Fruit fly (Drosophila melanogaster) whole organism, prepupa: ENCODE data around the gene Nup98-96.
A peak's percentile ranks its signal among the peaks of the same experiment; 100 is the strongest.

Source experiments
- Blimp-1 ChIP-seq: fragments of 200-800 bp; sonication (Bioruptor generic); optimal IDR thresholded peaks from 3 replicates; lab custom pipeline; 2017; ENCODE audit warnings: missing biosample characterization, missing genetic modification characterization, mild to moderate bottlenecking, moderate library complexity, missing genetic modification reagents
- CG10631 ChIP-seq: fragments of 200-800 bp; sonication (Bioruptor generic); optimal IDR thresholded peaks from 2 replicates; lab custom pipeline; 2016; ENCODE audit warnings: missing biosample characterization, missing genetic modification characterization
- CG10669 ChIP-seq: fragments of 200-800 bp; sonication (Bioruptor generic); optimal IDR thresholded peaks from 3 replicates; lab custom pipeline; 2018; ENCODE audit warnings: missing biosample characterization, mild to moderate bottlenecking, missing genetic modification characterization, moderate library complexity
- CG11294 ChIP-seq: fragments of 200-800 bp; sonication (Bioruptor generic); IDR thresholded peaks from 2 replicates; pipeline ENCODE4 v1.3.6; 2022; ENCODE audit warnings: missing biosample characterization, missing genetic modification characterization
- CG11762 ChIP-seq: fragments of 200-800 bp; sonication (Bioruptor generic); optimal IDR thresholded peaks from 3 replicates; lab custom pipeline; 2016; ENCODE audit warnings: missing biosample characterization, missing genetic modification characterization; ENCODE audit not compliant: insufficient read depth
- CG11902 ChIP-seq: fragments of 200-800 bp; sonication (Bioruptor generic); optimal IDR thresholded peaks from 3 replicates; lab custom pipeline; 2016; ENCODE audit warnings: missing biosample characterization, missing genetic modification characterization
- CG15336 ChIP-seq: fragments of 200-800 bp; sonication (Bioruptor generic); IDR thresholded peaks from 2 replicates; pipeline ENCODE4 v1.3.6; 2022; ENCODE audit warnings: missing biosample characterization, missing genetic modification characterization
- CG3032 ChIP-seq: fragments of 200-800 bp; optimal IDR thresholded peaks from 2 replicates; lab custom pipeline; 2019; ENCODE audit warnings: missing biosample characterization, mild to moderate bottlenecking, missing genetic modification characterization, moderate library complexity
- CG31627 ChIP-seq: fragments of 200-800 bp; sonication (Bioruptor generic); optimal IDR thresholded peaks from 3 replicates; lab custom pipeline; 2016; ENCODE audit warnings: missing biosample characterization, missing genetic modification characterization
- CG3919 ChIP-seq: fragments of 200-800 bp; sonication (Bioruptor generic); optimal IDR thresholded peaks from 3 replicates; lab custom pipeline; 2016; ENCODE audit warnings: missing biosample characterization, missing genetic modification characterization
- CG6276 ChIP-seq: fragments of 200-800 bp; sonication (Bioruptor generic); optimal IDR thresholded peaks from 2 replicates; lab custom pipeline; 2017; ENCODE audit warnings: missing biosample characterization, mild to moderate bottlenecking, missing genetic modification characterization
- CG6854 ChIP-seq: fragments of 200-800 bp; sonication (Bioruptor generic); optimal IDR thresholded peaks from 2 replicates; lab custom pipeline; 2017; ENCODE audit warnings: missing biosample characterization, mild to moderate bottlenecking, missing genetic modification characterization
- CG7368 ChIP-seq: fragments of 200-800 bp; sonication (Bioruptor generic); optimal IDR thresholded peaks from 3 replicates; lab custom pipeline; 2016; ENCODE audit warnings: missing biosample characterization, missing genetic modification characterization
- CG8319 ChIP-seq: fragments of 200-800 bp; sonication (Bioruptor generic); optimal IDR thresholded peaks from 3 replicates; lab custom pipeline; 2016; ENCODE audit warnings: missing biosample characterization, missing genetic modification characterization
- CG8632 ChIP-seq: fragments of 200-800 bp; sonication (Bioruptor generic); optimal IDR thresholded peaks from 3 replicates; lab custom pipeline; 2016; ENCODE audit warnings: missing biosample characterization, missing genetic modification characterization
- CG9139 ChIP-seq: fragments of 200-800 bp; sonication (Bioruptor generic); optimal IDR thresholded peaks from 3 replicates; lab custom pipeline; 2017; ENCODE audit warnings: missing biosample characterization, mild to moderate bottlenecking, missing genetic modification characterization
- Eip75B ChIP-seq: fragments of 200-800 bp; sonication (Bioruptor generic); optimal IDR thresholded peaks from 3 replicates; lab custom pipeline; 2016; ENCODE audit warnings: missing biosample characterization, missing genetic modification characterization
- Eip78C ChIP-seq: fragments of 200-800 bp; sonication (Bioruptor generic); peaks from one replicate; lab custom pipeline; 2016; ENCODE audit warnings: missing biosample characterization, missing genetic modification characterization
- Eip93F ChIP-seq: fragments of 200-800 bp; sonication (Bioruptor generic); optimal IDR thresholded peaks from 2 replicates; lab custom pipeline; 2016; ENCODE audit warnings: missing biosample characterization, mild to moderate bottlenecking, missing genetic modification characterization
- Ets21C ChIP-seq: fragments of 200-800 bp; sonication (Bioruptor generic); optimal IDR thresholded peaks from 3 replicates; lab custom pipeline; 2016; ENCODE audit warnings: missing biosample characterization, missing genetic modification characterization
- Ets96B ChIP-seq: fragments of 200-800 bp; optimal IDR thresholded peaks from 2 replicates; lab custom pipeline; 2019; ENCODE audit warnings: missing biosample characterization, mild to moderate bottlenecking, missing genetic modification characterization, moderate library complexity
- Gug ChIP-seq: fragments of 200-800 bp; sonication (Bioruptor generic); IDR thresholded peaks from 2 replicates; pipeline ENCODE4 v1.3.6; 2022; ENCODE audit warnings: missing biosample characterization, missing genetic modification characterization
- Hr38 ChIP-seq: sonication (Bioruptor generic); optimal IDR thresholded peaks from 2 replicates; lab custom pipeline; 2016; ENCODE audit warnings: missing biosample characterization, missing genetic modification characterization
- Hr4 ChIP-seq: fragments of 200-800 bp; sonication (Bioruptor generic); optimal IDR thresholded peaks from 3 replicates; lab custom pipeline; 2016; ENCODE audit warnings: missing biosample characterization, missing genetic modification characterization
- Lpt ChIP-seq: fragments of 200-800 bp; sonication (Bioruptor generic); optimal IDR thresholded peaks from 3 replicates; lab custom pipeline; 2016; ENCODE audit warnings: missing biosample characterization, missing genetic modification characterization
- OdsH ChIP-seq: fragments of 200-800 bp; sonication (Bioruptor generic); optimal IDR thresholded peaks from 3 replicates; lab custom pipeline; 2016; ENCODE audit warnings: missing biosample characterization, missing genetic modification characterization
- Smox ChIP-seq: fragments of 200-800 bp; sonication (Bioruptor generic); optimal IDR thresholded peaks from 3 replicates; lab custom pipeline; 2016; ENCODE audit warnings: missing biosample characterization, missing genetic modification characterization
- Sox14 ChIP-seq: fragments of 200-800 bp; sonication (Bioruptor generic); optimal IDR thresholded peaks from 3 replicates; lab custom pipeline; 2016; ENCODE audit warnings: missing biosample characterization, missing genetic modification characterization
- Sox15 ChIP-seq: fragments of 200-800 bp; sonication (Bioruptor generic); optimal IDR thresholded peaks from 3 replicates; lab custom pipeline; 2016; ENCODE audit warnings: missing biosample characterization, missing genetic modification characterization
- achi ChIP-seq: fragments of 200-800 bp; sonication (Bioruptor generic); optimal IDR thresholded peaks from 3 replicates; lab custom pipeline; 2016; ENCODE audit warnings: missing biosample characterization, missing genetic modification characterization
- cyc ChIP-seq: fragments of 200-800 bp; sonication (Bioruptor generic); optimal IDR thresholded peaks from 3 replicates; lab custom pipeline; 2016; ENCODE audit warnings: missing biosample characterization, missing genetic modification characterization
- dsx ChIP-seq: fragments of 200-800 bp; optimal IDR thresholded peaks from 3 replicates; lab custom pipeline; 2019; ENCODE audit warnings: missing biosample characterization, mild to moderate bottlenecking, missing genetic modification characterization, moderate library complexity; ENCODE audit not compliant: poor library complexity, severe bottlenecking
- eg ChIP-seq: fragments of 200-800 bp; sonication (Bioruptor generic); IDR thresholded peaks from 3 replicates; pipeline ENCODE4 v1.3.6; 2022; ENCODE audit warnings: missing biosample characterization, missing genetic modification characterization
- esn ChIP-seq: fragments of 200-800 bp; sonication (Bioruptor generic); optimal IDR thresholded peaks from 2 replicates; lab custom pipeline; 2016; ENCODE audit warnings: missing biosample characterization, mild to moderate bottlenecking, missing genetic modification characterization, moderate library complexity
- fd85E ChIP-seq: fragments of 200-800 bp; sonication (Bioruptor generic); optimal IDR thresholded peaks from 3 replicates; lab custom pipeline; 2016; ENCODE audit warnings: missing biosample characterization, missing genetic modification characterization
- fkh ChIP-seq: fragments of 200-800 bp; sonication (Bioruptor generic); optimal IDR thresholded peaks from 3 replicates; lab custom pipeline; 2017; ENCODE audit warnings: missing biosample characterization, mild to moderate bottlenecking, missing genetic modification characterization, moderate library complexity
- lz ChIP-seq: fragments of 200-800 bp; sonication (Bioruptor generic); optimal IDR thresholded peaks from 3 replicates; lab custom pipeline; 2016; ENCODE audit warnings: missing biosample characterization, missing genetic modification characterization
- net ChIP-seq: fragments of 200-800 bp; sonication (Bioruptor generic); optimal IDR thresholded peaks from 3 replicates; lab custom pipeline; 2016; ENCODE audit warnings: missing biosample characterization, missing genetic modification characterization
- pdm3 ChIP-seq: fragments of 200-800 bp; sonication (Bioruptor generic); optimal IDR thresholded peaks from 3 replicates; lab custom pipeline; 2016; ENCODE audit warnings: missing biosample characterization, missing genetic modification characterization
- salr ChIP-seq, 2 experiments: fragments of 200-800 bp; sonication (Bioruptor generic); optimal IDR thresholded peaks; 3 replicates each; lab custom pipeline; 2016 to 2018; ENCODE audit warnings: missing biosample characterization in 2 of 2, missing genetic modification characterization in 2 of 2, mild to moderate bottlenecking in 1 of 2
- ss ChIP-seq, 2 experiments: fragments of 200-800 bp; sonication (Bioruptor generic); optimal IDR thresholded peaks; 2 replicates in 1 of 2; 3 replicates in 1 of 2; lab custom pipeline; 2017 to 2018; ENCODE audit warnings: mild to moderate bottlenecking in 2 of 2, missing biosample characterization in 2 of 2, missing genetic modification characterization in 2 of 2, moderate library complexity in 1 of 2
- svp ChIP-seq: fragments of 200-800 bp; sonication (Bioruptor generic); peaks from one replicate; lab custom pipeline; 2016; ENCODE audit warnings: missing biosample characterization, missing genetic modification characterization
- topi ChIP-seq: fragments of 200-800 bp; sonication (Bioruptor generic); optimal IDR thresholded peaks from 3 replicates; lab custom pipeline; 2016; ENCODE audit warnings: missing biosample characterization, missing genetic modification characterization
- vri ChIP-seq: fragments of 200-800 bp; sonication (Bioruptor generic); optimal IDR thresholded peaks from 3 replicates; lab custom pipeline; 2016; ENCODE audit warnings: missing biosample characterization, mild to moderate bottlenecking, missing genetic modification characterization

The Nup98-96 gene

DNA sequence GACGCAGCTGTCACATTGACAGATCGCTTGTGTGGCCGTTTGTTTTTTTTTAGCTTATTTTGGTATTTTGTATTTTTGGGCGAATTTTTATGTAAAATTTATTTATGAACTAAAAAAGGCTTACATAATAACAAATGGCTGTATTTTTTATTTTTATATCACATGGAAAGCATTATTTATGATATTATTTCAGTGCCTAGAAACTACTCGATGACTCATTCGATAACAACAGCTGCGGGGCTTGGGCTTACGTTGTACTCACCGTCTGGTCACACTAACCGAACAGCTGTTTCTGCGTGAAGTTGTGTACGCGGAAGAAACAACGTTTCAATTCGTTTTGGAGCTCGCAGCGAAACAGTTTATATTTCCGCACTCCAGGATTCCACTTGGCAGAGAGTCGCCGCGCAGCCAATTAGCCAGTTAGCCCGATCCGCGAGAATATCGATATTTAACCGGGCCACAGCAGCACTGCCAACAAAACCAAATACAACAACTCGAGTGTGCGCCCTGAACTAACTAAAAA is 48.4 kb downstream of the Nup98-96 start, which contains the start of the genes Hmgcr and Rpn9:
Gene Hmgcr, plus strand, starts transcription at position 335 of the 523 bp plus-strand sequence.
Gene Rpn9, minus strand, starts transcription at position 473 of the 523 bp plus-strand sequence.
- TF ChIP-seq CG7368: no peak
- TF ChIP-seq ss (GFP tag; optimal IDR thresholded peaks at IDR 0.05; lab: Kevin White, UChicago): no peak
- TF ChIP-seq Sox15 (GFP tag; lab: Kevin White, UChicago): no peak
- TF ChIP-seq CG11902: no peak
- no peak for TF ChIP-seq Hr4
- peak; percentile 52 for TF ChIP-seq Eip93F (GFP tag; lab: Kevin White, UChicago)
- TF ChIP-seq Ets96B: no peak
- TF ChIP-seq salr (GFP tag; optimal IDR thresholded peaks at IDR 0.05; lab: Kevin White, UChicago): no peak
- no peak; the same call in 1 of the 2 replicates for TF ChIP-seq CG15336 (GFP tag; lab: Robert Waterston, UW)
- TF ChIP-seq Eip75B (GFP tag; lab: Kevin White, UChicago): peak; percentile 2
- TF ChIP-seq net: no peak
- no peak for TF ChIP-seq Gug
- no peak for TF ChIP-seq CG6276 (GFP tag; lab: Kevin White, UChicago)
- peak; percentile 69 for TF ChIP-seq Eip78C
- no peak for TF ChIP-seq cyc
- TF ChIP-seq topi (GFP tag; lab: Kevin White, UChicago): no peak
- peak; percentile 11 for TF ChIP-seq dsx (GFP tag; lab: Kevin White, UChicago)
- no peak for TF ChIP-seq Ets21C (GFP tag; lab: Kevin White, UChicago)
- no peak for TF ChIP-seq CG3032
- no peak for TF ChIP-seq fd85E (GFP tag; lab: Kevin White, UChicago)
- no peak for TF ChIP-seq OdsH (GFP tag; lab: Kevin White, UChicago)
- TF ChIP-seq eg (GFP tag; lab: Robert Waterston, UW): peak; percentile 10; the same call in 1 of the 3 replicates
- no peak for TF ChIP-seq CG31627
- TF ChIP-seq pdm3 (GFP tag; lab: Kevin White, UChicago): no peak
- TF ChIP-seq Smox: no peak
- TF ChIP-seq Sox14 (GFP tag; lab: Kevin White, UChicago): peak; percentile 39
- peak; percentile 100 for TF ChIP-seq achi
- TF ChIP-seq Blimp-1 (GFP tag; lab: Kevin White, UChicago): no peak
- TF ChIP-seq CG11762 (GFP tag; lab: Kevin White, UChicago): no peak
- no peak for TF ChIP-seq CG10669 (GFP tag; lab: Kevin White, UChicago)
- peak; percentile 39 for TF ChIP-seq CG3919 (GFP tag; lab: Kevin White, UChicago)
- no peak for TF ChIP-seq lz
- TF ChIP-seq vri: peak; percentile 48
- no peak for TF ChIP-seq CG8632 (GFP tag; lab: Kevin White, UChicago)
- TF ChIP-seq CG11294 (GFP tag; lab: Robert Waterston, UW): no peak
- TF ChIP-seq fkh (GFP tag; lab: Kevin White, UChicago): peak; percentile 1
- TF ChIP-seq Hr38 (GFP tag; lab: Kevin White, UChicago): no peak
- TF ChIP-seq CG8319 (GFP tag; lab: Kevin White, UChicago): no peak
- peak; percentile 23 for TF ChIP-seq esn (GFP tag; lab: Kevin White, UChicago)
- TF ChIP-seq svp (GFP tag; lab: Kevin White, UChicago): no peak
- no peak for TF ChIP-seq CG10631 (GFP tag; lab: Kevin White, UChicago)
- no peak for TF ChIP-seq Lpt (GFP tag; lab: Kevin White, UChicago)
- TF ChIP-seq CG9139 (GFP tag; lab: Kevin White, UChicago): no peak
- TF ChIP-seq CG6854 (GFP tag; lab: Kevin White, UChicago): peak; percentile 22
